Worm (Caenorhabditis elegans) whole organism, early embryonic: Measurements from ENCODE around the gene mfsd-8.

Source experiments
- aly-1 ChIP-seq: sonication (generic microtip); optimal IDR thresholded peaks from 2 replicates; lab custom pipeline; 2016; ENCODE audit warnings: missing genetic modification characterization, missing compliant biosample characterization
- ama-1 ChIP-seq: fragments of 150-350 bp; optimal IDR thresholded peaks from 2 replicates; lab custom pipeline; 2014
- flt-1 ChIP-seq: fragments of 200-800 bp; sonication (Bioruptor generic); IDR thresholded peaks from 2 replicates; pipeline ENCODE4 v1.3.6; 2022; ENCODE audit warnings: missing genetic modification characterization, missing compliant biosample characterization
- hmbx-1 ChIP-seq: sonication (generic microtip); optimal IDR thresholded peaks from 2 replicates; lab custom pipeline; 2016; ENCODE audit warnings: mild to moderate bottlenecking, missing genetic modification characterization, missing compliant biosample characterization
- hmg-4 ChIP-seq: fragments of 200-800 bp; sonication (Bioruptor generic); optimal IDR thresholded peaks from 2 replicates; lab custom pipeline; 2018; ENCODE audit warnings: mild to moderate bottlenecking, missing genetic modification characterization, missing compliant biosample characterization
- scrt-1 ChIP-seq: fragments of 200-800 bp; sonication (Bioruptor generic); IDR thresholded peaks from 2 replicates; pipeline ENCODE4 v1.3.6; 2022; ENCODE audit warnings: missing genetic modification characterization, missing compliant biosample characterization

- TF ChIP-seq hmg-4 (GFP tag; lab: Kevin White, UChicago): no peak
- TF ChIP-seq hmbx-1 (tag; lab: Kevin White, UChicago): no peak
- no peak for TF ChIP-seq flt-1
- TF ChIP-seq ama-1 (lab: Kevin White, UChicago): no peak
- TF ChIP-seq aly-1: no peak
- TF ChIP-seq scrt-1: no peak
Observed at ce11 chrIII:3255575-3255974, 26.5 kb upstream of the mfsd-8 start, which contains the start of gene Y53G8AM.4.
